Fruit fly (Drosophila melanogaster) whole organism, embryonic: ENCODE data around the gene Doc2.

Experiments used
- ATbp ChIP-seq: fragments of 200-800 bp; sonication (Bioruptor generic); optimal IDR thresholded peaks from 2 replicates; lab custom pipeline; 2017; ENCODE audit warnings: missing biosample characterization, mild to moderate bottlenecking, missing genetic modification characterization, missing genetic modification reagents
- Aef1 ChIP-seq: fragments of 200-800 bp; sonication (Bioruptor generic); IDR thresholded peaks from 3 replicates; pipeline ENCODE4 v1.3.6; 2022; ENCODE audit warnings: missing biosample characterization, missing genetic modification characterization
- CG11247 ChIP-seq: fragments of 200-800 bp; sonication (Bioruptor generic); IDR thresholded peaks from 2 replicates; pipeline ENCODE4 v1.3.6; 2022; ENCODE audit warnings: missing biosample characterization, missing genetic modification characterization
- CG12219 ChIP-seq: fragments of 200-800 bp; sonication (Bioruptor generic); optimal IDR thresholded peaks from 3 replicates; lab custom pipeline; 2018; ENCODE audit warnings: missing biosample characterization, mild to moderate bottlenecking, missing genetic modification characterization
- CG1233 ChIP-seq: fragments of 200-800 bp; sonication (Bioruptor generic); optimal IDR thresholded peaks from 4 replicates; lab custom pipeline; 2018; ENCODE audit warnings: missing biosample characterization, mild to moderate bottlenecking, missing genetic modification characterization
- CG12942 ChIP-seq: fragments of 200-800 bp; sonication (Bioruptor generic); optimal IDR thresholded peaks from 3 replicates; lab custom pipeline; 2016; ENCODE audit warnings: missing biosample characterization, missing genetic modification characterization
- CG15073 ChIP-seq: fragments of 200-800 bp; sonication (Bioruptor generic); optimal IDR thresholded peaks from 2 replicates; lab custom pipeline; 2016; ENCODE audit warnings: missing biosample characterization, missing genetic modification characterization
- CG17612 ChIP-seq: fragments of 200-800 bp; sonication (Bioruptor generic); IDR thresholded peaks from 2 replicates; pipeline ENCODE4 v1.3.6; 2022; ENCODE audit warnings: missing biosample characterization, missing genetic modification characterization
- CG1792 ChIP-seq: fragments of 200-800 bp; sonication (Bioruptor generic); optimal IDR thresholded peaks from 2 replicates; lab custom pipeline; 2016; ENCODE audit warnings: missing biosample characterization, missing genetic modification characterization
- CG18599 ChIP-seq: fragments of 200-800 bp; sonication (Bioruptor generic); optimal IDR thresholded peaks from 3 replicates; lab custom pipeline; 2017; ENCODE audit warnings: missing biosample characterization, missing genetic modification characterization, mild to moderate bottlenecking, moderate library complexity, missing genetic modification reagents
- CG2712 ChIP-seq: fragments of 200-800 bp; optimal IDR thresholded peaks from 3 replicates; lab custom pipeline; 2019; ENCODE audit warnings: missing biosample characterization, mild to moderate bottlenecking, missing genetic modification characterization, moderate library complexity
- CG31224 ChIP-seq: fragments of 200-800 bp; sonication (Bioruptor generic); IDR thresholded peaks from 2 replicates; pipeline ENCODE4 v1.3.6; 2022; ENCODE audit warnings: missing biosample characterization, missing genetic modification characterization
- CG4424 ChIP-seq: fragments of 200-800 bp; sonication (Bioruptor generic); optimal IDR thresholded peaks from 3 replicates; lab custom pipeline; 2016; ENCODE audit warnings: missing biosample characterization, missing genetic modification characterization
- CG7928 ChIP-seq: fragments of 200-800 bp; sonication (Bioruptor generic); optimal IDR thresholded peaks from 2 replicates; lab custom pipeline; 2017; ENCODE audit warnings: missing biosample characterization, mild to moderate bottlenecking, missing genetic modification characterization
- CG8944 ChIP-seq: fragments of 200-800 bp; sonication (Bioruptor generic); optimal IDR thresholded peaks from 3 replicates; lab custom pipeline; 2016; ENCODE audit warnings: missing biosample characterization, missing genetic modification characterization
- CG9876 ChIP-seq: fragments of 200-800 bp; sonication (Bioruptor generic); optimal IDR thresholded peaks from 2 replicates; lab custom pipeline; 2016; ENCODE audit warnings: missing biosample characterization, missing genetic modification characterization
- Dbx ChIP-seq: fragments of 200-800 bp; sonication (Bioruptor generic); IDR thresholded peaks from 3 replicates; pipeline ENCODE4 v1.3.6; 2022; ENCODE audit warnings: missing biosample characterization, missing genetic modification characterization
- Dek ChIP-seq: fragments of 200-800 bp; sonication (Bioruptor generic); optimal IDR thresholded peaks from 3 replicates; lab custom pipeline; 2019; ENCODE audit warnings: missing biosample characterization, mild to moderate bottlenecking, missing genetic modification characterization, moderate library complexity
- ERR ChIP-seq: fragments of 200-800 bp; sonication (Bioruptor generic); optimal IDR thresholded peaks from 2 replicates; lab custom pipeline; 2016; ENCODE audit warnings: missing biosample characterization, missing genetic modification characterization
- Ets65A ChIP-seq: fragments of 200-800 bp; sonication (Bioruptor generic); peaks from one replicate; lab custom pipeline; 2016; ENCODE audit warnings: missing biosample characterization, missing genetic modification characterization
- Fer2 ChIP-seq: fragments of 200-800 bp; sonication (Bioruptor generic); optimal IDR thresholded peaks from 2 replicates; lab custom pipeline; 2018; ENCODE audit warnings: missing biosample characterization, mild to moderate bottlenecking, missing genetic modification characterization, moderate library complexity
- Hsf ChIP-seq: fragments of 200-800 bp; sonication (Bioruptor generic); optimal IDR thresholded peaks from 3 replicates; lab custom pipeline; 2016; ENCODE audit warnings: missing biosample characterization, missing genetic modification characterization
- Myb ChIP-seq: fragments of 200-800 bp; sonication (Bioruptor generic); optimal IDR thresholded peaks from 2 replicates; lab custom pipeline; 2016; ENCODE audit warnings: missing biosample characterization, missing genetic modification characterization
- Oaz ChIP-seq: fragments of 200-800 bp; sonication (Bioruptor generic); IDR thresholded peaks from 2 replicates; pipeline ENCODE4 v1.3.6; 2022; ENCODE audit warnings: missing biosample characterization, missing genetic modification characterization
- Six4 ChIP-seq: fragments of 200-800 bp; sonication (Bioruptor generic); optimal IDR thresholded peaks from 2 replicates; lab custom pipeline; 2016; ENCODE audit warnings: missing biosample characterization, missing genetic modification characterization
- ab ChIP-seq: fragments of 200-800 bp; sonication (Bioruptor generic); optimal IDR thresholded peaks from 2 replicates; lab custom pipeline; 2016; ENCODE audit warnings: missing biosample characterization, missing genetic modification characterization
- ap ChIP-seq: fragments of 200-800 bp; sonication (Bioruptor generic); IDR thresholded peaks from 2 replicates; pipeline ENCODE4 v1.3.6; 2022; ENCODE audit warnings: missing biosample characterization, missing genetic modification characterization
- ase ChIP-seq: fragments of 200-800 bp; sonication (Bioruptor generic); IDR thresholded peaks from 3 replicates; pipeline ENCODE4 v1.3.6; 2022; ENCODE audit warnings: missing biosample characterization, missing genetic modification characterization
- az2 ChIP-seq: fragments of 200-800 bp; sonication (Bioruptor generic); optimal IDR thresholded peaks from 3 replicates; lab custom pipeline; 2016; ENCODE audit warnings: missing biosample characterization, missing genetic modification characterization
- bcd ChIP-seq: fragments of 200-800 bp; sonication (Bioruptor generic); optimal IDR thresholded peaks from 2 replicates; lab custom pipeline; 2017; ENCODE audit warnings: missing biosample characterization, mild to moderate bottlenecking, missing genetic modification characterization
- caup ChIP-seq: fragments of 200-800 bp; sonication (Bioruptor generic); optimal IDR thresholded peaks from 3 replicates; lab custom pipeline; 2017; ENCODE audit warnings: missing biosample characterization, mild to moderate bottlenecking, missing genetic modification characterization, moderate library complexity; ENCODE audit not compliant: severe bottlenecking
- chif ChIP-seq, 2 experiments: fragments of 200-800 bp; sonication (Bioruptor generic); optimal IDR thresholded peaks; 3 replicates each; lab custom pipeline; 2016; ENCODE audit warnings: missing biosample characterization in 2 of 2, missing genetic modification characterization in 2 of 2
- chinmo ChIP-seq: fragments of 200-800 bp; sonication (Bioruptor generic); IDR thresholded peaks from 4 replicates; pipeline ENCODE4 v1.3.6; 2022; ENCODE audit warnings: missing biosample characterization, missing genetic modification characterization; ENCODE audit not compliant: partially characterized antibody
- ftz-f1 ChIP-seq: fragments of 200-800 bp; sonication (Bioruptor generic); optimal IDR thresholded peaks from 2 replicates; lab custom pipeline; 2016; ENCODE audit warnings: missing biosample characterization, missing genetic modification characterization
- gcm2 ChIP-seq: fragments of 200-800 bp; sonication (Bioruptor generic); optimal IDR thresholded peaks from 2 replicates; lab custom pipeline; 2016; ENCODE audit warnings: missing biosample characterization, missing genetic modification characterization
- hbn ChIP-seq: fragments of 200-800 bp; sonication (Bioruptor generic); IDR thresholded peaks from 2 replicates; pipeline ENCODE4 v1.3.6; 2022; ENCODE audit warnings: missing biosample characterization, missing genetic modification characterization; ENCODE audit not compliant: partially characterized antibody
- her ChIP-seq: fragments of 200-800 bp; sonication (Bioruptor generic); optimal IDR thresholded peaks from 2 replicates; lab custom pipeline; 2016; ENCODE audit warnings: missing biosample characterization, missing genetic modification characterization
- hkb ChIP-seq, 2 experiments: fragments of 200-800 bp in 1 of 2; fragments of >200 bp in 1 of 2; sonication (Bioruptor generic) in 1 of 2; IDR thresholded peaks in 1 of 2; optimal IDR thresholded peaks in 1 of 2; 2 replicates each; pipeline versions ENCODE4 v1.3.6 to Lab custom; 2017 to 2022; ENCODE audit warnings: missing biosample characterization in 1 of 2, missing genetic modification characterization in 1 of 2
- kni ChIP-seq: fragments of 200-800 bp; sonication (Bioruptor generic); optimal IDR thresholded peaks from 3 replicates; lab custom pipeline; 2017; ENCODE audit warnings: mild to moderate bottlenecking, missing biosample characterization, missing genetic modification reagents, missing genetic modification characterization
- lbe ChIP-seq: fragments of 200-800 bp; sonication (Bioruptor generic); optimal IDR thresholded peaks from 2 replicates; lab custom pipeline; 2016; ENCODE audit warnings: missing biosample characterization, mild to moderate bottlenecking, missing genetic modification characterization
- lilli ChIP-seq: fragments of 200-800 bp; sonication (Bioruptor generic); optimal IDR thresholded peaks from 3 replicates; lab custom pipeline; 2016; ENCODE audit warnings: missing biosample characterization, missing genetic modification characterization
- lov ChIP-seq, 2 experiments: fragments of 200-800 bp in 1 of 2; fragments of >200 bp in 1 of 2; sonication (Bioruptor generic) in 1 of 2; IDR thresholded peaks in 1 of 2; optimal IDR thresholded peaks in 1 of 2; 2 replicates in 1 of 2; 3 replicates in 1 of 2; pipeline versions ENCODE4 v1.3.6 to Lab custom; 2017 to 2022; ENCODE audit warnings: missing biosample characterization in 1 of 2, missing genetic modification characterization in 1 of 2
- pita ChIP-seq: fragments of 200-800 bp; sonication (Bioruptor generic); optimal IDR thresholded peaks from 2 replicates; lab custom pipeline; 2017; ENCODE audit warnings: missing biosample characterization, mild to moderate bottlenecking, missing genetic modification characterization
- repo ChIP-seq: fragments of 200-800 bp; sonication (Bioruptor generic); optimal IDR thresholded peaks from 2 replicates; lab custom pipeline; 2016; ENCODE audit warnings: missing biosample characterization, missing genetic modification characterization
- scrt ChIP-seq: fragments of 200-800 bp; sonication (Bioruptor generic); optimal IDR thresholded peaks from 2 replicates; lab custom pipeline; 2018; ENCODE audit warnings: missing biosample characterization, mild to moderate bottlenecking, missing genetic modification characterization, moderate library complexity
- shn ChIP-seq: fragments of 200-800 bp; sonication (Bioruptor generic); optimal IDR thresholded peaks from 3 replicates; lab custom pipeline; 2016; ENCODE audit warnings: missing biosample characterization, missing genetic modification characterization
- sqz ChIP-seq: fragments of 200-800 bp; sonication (Bioruptor generic); optimal IDR thresholded peaks from 3 replicates; lab custom pipeline; 2018; ENCODE audit warnings: missing biosample characterization, mild to moderate bottlenecking, missing genetic modification characterization
- ssp ChIP-seq: fragments of 200-800 bp; sonication (Bioruptor generic); IDR thresholded peaks from 2 replicates; pipeline ENCODE4 v1.3.6; 2022; ENCODE audit warnings: missing biosample characterization, missing genetic modification characterization
- wek ChIP-seq: fragments of 200-800 bp; sonication (Bioruptor generic); optimal IDR thresholded peaks from 3 replicates; lab custom pipeline; 2018; ENCODE audit warnings: missing biosample characterization, mild to moderate bottlenecking, missing genetic modification characterization, moderate library complexity
- zfh2 ChIP-seq: fragments of 200-800 bp; sonication (Bioruptor generic); optimal IDR thresholded peaks from 2 replicates; lab custom pipeline; 2016; ENCODE audit warnings: missing biosample characterization, missing genetic modification characterization

Gene Doc2

DNA sequence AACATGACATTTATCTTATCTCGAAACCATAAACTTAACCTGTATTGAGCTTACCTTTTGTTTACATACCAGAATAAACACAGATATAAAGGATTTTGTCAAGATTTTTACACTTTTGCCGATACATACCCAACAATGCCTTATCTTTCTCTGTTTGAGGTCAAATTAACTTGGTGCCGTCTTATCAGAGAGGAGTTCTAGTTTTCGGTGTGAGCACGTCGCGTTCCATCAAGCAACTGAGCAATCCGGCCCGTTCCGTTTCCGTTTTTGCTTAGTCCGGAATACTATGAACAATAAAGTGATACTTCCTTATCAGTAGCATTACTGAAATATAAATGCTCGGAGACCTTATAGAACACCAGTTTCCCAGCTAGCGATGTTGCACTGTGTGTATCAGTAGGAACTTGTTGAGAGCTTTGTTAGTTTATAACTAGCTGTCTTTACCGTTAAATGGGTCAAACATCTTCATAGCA is 33.2 kb downstream of the Doc2 start, which contains the start of gene Galk (continued):
- TF ChIP-seq lilli (GFP tag; lab: Kevin White, UChicago): peak; percentile 73
- TF ChIP-seq CG31224 (GFP tag; lab: Robert Waterston, UW): peak; percentile 52
- peak; percentile 5 for TF ChIP-seq CG2712 (tag; lab: Kevin White, UChicago)
- TF ChIP-seq hkb (optimal IDR thresholded peaks at IDR 0.05; lab: Kevin White, UChicago): no peak
- TF ChIP-seq hkb (GFP tag; IDR thresholded peaks at IDR 0.05; lab: Robert Waterston, UW): peak; percentile 65
- TF ChIP-seq ssp (GFP tag; lab: Robert Waterston, UW): peak; percentile 26; the same call in 1 of the 2 replicates
- peak; percentile 75; the same call in 2 of the 3 replicates for TF ChIP-seq Dbx
- TF ChIP-seq CG11247 (GFP tag; lab: Robert Waterston, UW): peak; percentile 72
- TF ChIP-seq her (GFP tag; lab: Kevin White, UChicago): peak; percentile 65
- peak; percentile 42 for TF ChIP-seq scrt (GFP tag; lab: Kevin White, UChicago)
- TF ChIP-seq lbe (GFP tag; lab: Kevin White, UChicago): no peak
- TF ChIP-seq zfh2 (GFP tag; lab: Kevin White, UChicago): peak; percentile 56
- TF ChIP-seq Aef1 (GFP tag; lab: Robert Waterston, UW): peak; percentile 53; the same call in 1 of the 3 replicates
- TF ChIP-seq CG12219 (GFP tag; lab: Kevin White, UChicago): peak; percentile 62
- peak; percentile 82 for TF ChIP-seq wek (GFP tag; lab: Kevin White, UChicago)
- no peak for TF ChIP-seq hbn (GFP tag; lab: Robert Waterston, UW)
- peak; percentile 48 for TF ChIP-seq Oaz (GFP tag; lab: Robert Waterston, UW)
- peak; percentile 57; the same call in 2 of the 3 replicates for TF ChIP-seq ase (GFP tag; lab: Robert Waterston, UW)
- no peak for TF ChIP-seq CG7928 (GFP tag; lab: Kevin White, UChicago)
- peak; percentile 50 for TF ChIP-seq bcd
- TF ChIP-seq az2: peak; percentile 64
- TF ChIP-seq ERR (GFP tag; lab: Kevin White, UChicago): peak; percentile 68
- peak; percentile 83 for TF ChIP-seq ATbp (GFP tag; lab: Kevin White, UChicago)
- TF ChIP-seq shn (GFP tag; lab: Kevin White, UChicago): peak; percentile 55
- TF ChIP-seq Six4 (GFP tag; lab: Kevin White, UChicago): peak; percentile 18
- TF ChIP-seq sqz (GFP tag; lab: Kevin White, UChicago): no peak
- TF ChIP-seq CG12942 (GFP tag; lab: Kevin White, UChicago): peak; percentile 11
- peak; percentile 18 for TF ChIP-seq repo (GFP tag; lab: Kevin White, UChicago)
- TF ChIP-seq Fer2 (tag; lab: Kevin White, UChicago): no peak
- TF ChIP-seq caup (GFP tag; lab: Kevin White, UChicago): peak; percentile 65
- TF ChIP-seq Hsf: peak; percentile 10
- no peak for TF ChIP-seq CG15073 (GFP tag; lab: Kevin White, UChicago)
- peak; percentile 85 for TF ChIP-seq CG18599 (GFP tag; lab: Kevin White, UChicago)
- peak; percentile 27 for TF ChIP-seq CG8944 (GFP tag; lab: Kevin White, UChicago)
- peak; percentile 43 for TF ChIP-seq Dek (tag; lab: Kevin White, UChicago)
- TF ChIP-seq gcm2: no peak
- no peak for TF ChIP-seq lov (optimal IDR thresholded peaks at IDR 0.05; lab: Kevin White, UChicago)
- TF ChIP-seq lov (GFP tag; IDR thresholded peaks at IDR 0.05; lab: Robert Waterston, UW): 0 out of 3 replicates have a peak, but pooled peaks have one; percentile 57
- no peak for TF ChIP-seq pita (GFP tag; lab: Kevin White, UChicago)
- peak; percentile 75 for TF ChIP-seq kni (GFP tag; lab: Kevin White, UChicago)
- peak; percentile 4 for TF ChIP-seq CG1233 (GFP tag; lab: Kevin White, UChicago)
- peak; percentile 46 for TF ChIP-seq CG1792
- TF ChIP-seq ftz-f1 (GFP tag; lab: Kevin White, UChicago): peak; percentile 78
- no peak for TF ChIP-seq Myb (GFP tag; lab: Kevin White, UChicago)
- TF ChIP-seq CG9876 (GFP tag; lab: Kevin White, UChicago): peak; percentile 23
- 0 out of 2 replicates have a peak, but pooled peaks have one; percentile 24 for TF ChIP-seq ap
- TF ChIP-seq CG4424: peak; percentile 3
- no peak for TF ChIP-seq Ets65A (GFP tag; lab: Kevin White, UChicago)
- peak in 1 of 2 experiments; percentile 4 for TF ChIP-seq chif (GFP tag; optimal IDR thresholded peaks at IDR 0.05; lab: Kevin White, UChicago)
- TF ChIP-seq ab (GFP tag; lab: Kevin White, UChicago): no peak
- TF ChIP-seq CG17612 (GFP tag; lab: Robert Waterston, UW): peak; percentile 33
- no peak for TF ChIP-seq chinmo (GFP tag; lab: Robert Waterston, UW)
